Worm (Caenorhabditis elegans) whole organism, L4/young adult: ENCODE measurements around the gene clec-74.

Experiments
- W03F9.2 ChIP-seq: fragments of 150-350 bp; optimal IDR thresholded peaks from 2 replicates; lab custom pipeline; 2014; ENCODE audit warnings: missing biosample characterization, missing genetic modification characterization
- dao-5 ChIP-seq: sonication (generic microtip); optimal IDR thresholded peaks from 2 replicates; lab custom pipeline; 2016; ENCODE audit warnings: missing genotype, missing genetic modification characterization, moderate library complexity, missing compliant biosample characterization
- him-1 ChIP-seq: sonication (generic microtip); optimal IDR thresholded peaks from 2 replicates; lab custom pipeline; 2016; ENCODE audit warnings: missing genotype, missing genetic modification reagents, missing genetic modification characterization, missing compliant biosample characterization

- TF ChIP-seq dao-5 (no peak), him-1 (tag; lab: Kevin White, UChicago) (no peak), W03F9.2 (tag; lab: Kevin White, UChicago) (no peak)
Observed at ce11 chrIV:4004221-4004620, 47.4 kb downstream of the clec-74 start.
